Worm (Caenorhabditis elegans) whole organism, L4/young adult: ENCODE results near the gene clhm-1.

Experiments
- W03F9.2 ChIP-seq: fragments of 150-350 bp; optimal IDR thresholded peaks from 2 replicates; lab custom pipeline; 2014; ENCODE audit warnings: missing biosample characterization, missing genetic modification characterization
- dao-5 ChIP-seq: sonication (generic microtip); optimal IDR thresholded peaks from 2 replicates; lab custom pipeline; 2016; ENCODE audit warnings: missing genotype, missing genetic modification characterization, moderate library complexity, missing compliant biosample characterization
- him-1 ChIP-seq: sonication (generic microtip); optimal IDR thresholded peaks from 2 replicates; lab custom pipeline; 2016; ENCODE audit warnings: missing genotype, missing genetic modification reagents, missing genetic modification characterization, missing compliant biosample characterization

clhm-1 gene

DNA sequence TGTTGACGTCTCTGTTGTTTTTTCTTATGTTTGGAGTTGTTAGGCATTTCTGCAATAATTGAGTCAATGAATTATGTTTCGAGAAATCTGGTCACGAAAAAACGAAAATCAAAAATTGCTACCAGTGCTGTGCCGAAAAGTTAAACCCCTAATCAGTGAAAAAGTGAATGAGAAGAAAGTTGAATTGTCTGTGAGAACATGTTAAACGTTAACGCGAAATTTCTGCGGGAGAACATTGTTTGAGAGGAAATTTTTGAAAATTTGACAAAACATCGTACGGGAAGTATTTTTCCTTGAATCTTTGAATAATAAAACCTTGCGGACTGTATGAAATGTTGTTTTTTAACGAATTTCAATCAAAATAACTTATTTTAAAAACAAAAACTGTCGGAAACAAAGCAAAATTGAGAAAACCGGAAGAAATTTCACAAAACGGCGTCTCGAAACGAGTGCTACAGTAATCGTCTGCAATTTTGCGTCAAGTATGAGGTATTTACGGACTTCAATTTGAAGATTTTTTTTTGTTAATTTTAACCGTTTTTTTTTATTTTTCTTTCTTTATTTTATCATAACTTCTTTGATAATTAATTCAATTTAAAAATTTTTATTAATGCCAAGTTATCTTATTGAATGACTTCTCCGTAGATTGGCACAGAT is 22.9 kb upstream of the clhm-1 start, which contains the start of gene adal-1:
Gene adal-1 (minus strand): TSS at position 51 of the 657 bp plus-strand sequence.
- TF ChIP-seq dao-5 (tag; lab: Kevin White, UChicago) = no peak
- TF ChIP-seq him-1 (tag; lab: Kevin White, UChicago) = no peak
- no peak for TF ChIP-seq W03F9.2 (tag; lab: Kevin White, UChicago)

DNA sequence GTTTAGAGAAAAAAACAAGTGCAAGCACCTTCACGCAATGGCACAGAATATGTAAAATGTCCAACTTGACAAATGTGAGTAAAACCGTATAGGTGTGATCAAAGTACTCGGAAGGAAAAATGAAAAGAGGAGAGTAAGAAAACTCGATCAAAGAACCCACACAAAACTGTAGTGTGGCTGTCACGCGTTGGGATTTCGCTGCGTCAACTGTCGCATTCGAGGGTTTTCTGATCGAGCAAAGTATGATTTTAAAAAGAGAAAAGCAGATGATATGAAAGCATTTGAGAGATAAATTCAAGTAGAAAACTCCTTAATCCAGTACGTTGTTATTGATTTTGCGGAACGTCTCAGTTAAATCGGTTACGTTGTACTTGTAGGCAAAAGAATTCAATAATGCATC is 21.0 kb upstream of the clhm-1 start:
- TF ChIP-seq dao-5 (tag; lab: Kevin White, UChicago) (no peak), him-1 (tag; lab: Kevin White, UChicago) (no peak), W03F9.2 (tag; lab: Kevin White, UChicago) (no peak)

DNA sequence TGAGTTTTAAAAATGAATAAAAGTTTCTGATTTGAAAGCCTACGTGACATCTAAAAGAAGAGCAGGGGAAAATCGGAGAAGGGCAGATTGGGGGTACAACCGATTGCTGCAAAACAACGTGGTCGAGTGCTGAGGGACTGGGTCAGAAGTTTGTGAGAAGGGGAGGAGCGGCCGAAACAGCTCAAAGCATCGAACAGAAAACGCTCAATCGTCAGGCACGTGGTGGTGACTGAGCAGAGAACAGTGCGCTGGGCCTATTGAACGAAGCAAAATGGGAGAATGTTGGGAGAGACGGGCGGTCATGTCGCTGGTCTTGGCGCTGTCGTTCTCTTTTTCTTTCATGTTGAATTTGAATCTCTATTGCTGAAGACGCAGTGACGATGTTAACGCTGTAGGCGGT is 20.4 kb upstream of the clhm-1 start:
- TF ChIP-seq him-1 (tag; lab: Kevin White, UChicago) (no peak), dao-5 (tag; lab: Kevin White, UChicago) (no peak), W03F9.2 (tag; lab: Kevin White, UChicago) (no peak)

DNA sequence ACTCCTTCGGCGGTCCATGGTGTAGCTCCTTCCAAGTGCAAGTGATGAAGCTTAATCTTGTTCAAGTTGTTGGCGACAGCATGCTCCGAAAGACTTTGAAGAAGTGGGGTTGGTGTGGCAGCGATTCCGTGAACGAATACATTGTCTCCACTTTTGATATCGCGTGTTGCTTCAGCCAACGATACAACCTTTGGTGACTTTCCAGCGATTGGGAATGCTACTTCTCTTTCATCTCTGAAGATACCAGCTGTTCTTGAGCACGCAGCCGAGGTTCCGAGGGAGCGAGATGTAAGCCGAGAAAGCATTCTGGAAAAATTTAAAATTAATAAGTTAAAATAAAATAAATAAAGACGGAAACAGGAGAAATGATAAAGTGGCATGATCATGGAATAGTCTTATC is 19.3 kb upstream of the clhm-1 start, which contains the start of gene acer-1:
Gene acer-1 (minus strand): TSS at position 306 of the 400 bp plus-strand sequence.
- TF ChIP-seq dao-5 (tag; lab: Kevin White, UChicago) (no peak), him-1 (tag; lab: Kevin White, UChicago) (no peak), W03F9.2 (tag; lab: Kevin White, UChicago) (no peak)

- no peak for TF ChIP-seq him-1 (tag; lab: Kevin White, UChicago)
- TF ChIP-seq W03F9.2 (tag; lab: Kevin White, UChicago) = no peak
- TF ChIP-seq dao-5 (tag; lab: Kevin White, UChicago) = no peak
Observed at ce11 chrII:6889580-6889922, 18.7 kb upstream of the clhm-1 start.

ce11 chrII:6888661-6889579 is 18.1 kb upstream of the clhm-1 start:
- TF ChIP-seq W03F9.2 (tag; lab: Kevin White, UChicago) (no peak), him-1 (tag; lab: Kevin White, UChicago) (no peak), dao-5 (tag; lab: Kevin White, UChicago) (no peak)

- TF ChIP-seq dao-5 (tag; lab: Kevin White, UChicago) = no peak
- TF ChIP-seq him-1 (tag; lab: Kevin White, UChicago) = peak; percentile 11
- TF ChIP-seq W03F9.2 (tag; lab: Kevin White, UChicago) = peak; percentile 37
Observed at ce11 chrII:6888211-6888610, 17.4 kb upstream of the clhm-1 start.

DNA sequence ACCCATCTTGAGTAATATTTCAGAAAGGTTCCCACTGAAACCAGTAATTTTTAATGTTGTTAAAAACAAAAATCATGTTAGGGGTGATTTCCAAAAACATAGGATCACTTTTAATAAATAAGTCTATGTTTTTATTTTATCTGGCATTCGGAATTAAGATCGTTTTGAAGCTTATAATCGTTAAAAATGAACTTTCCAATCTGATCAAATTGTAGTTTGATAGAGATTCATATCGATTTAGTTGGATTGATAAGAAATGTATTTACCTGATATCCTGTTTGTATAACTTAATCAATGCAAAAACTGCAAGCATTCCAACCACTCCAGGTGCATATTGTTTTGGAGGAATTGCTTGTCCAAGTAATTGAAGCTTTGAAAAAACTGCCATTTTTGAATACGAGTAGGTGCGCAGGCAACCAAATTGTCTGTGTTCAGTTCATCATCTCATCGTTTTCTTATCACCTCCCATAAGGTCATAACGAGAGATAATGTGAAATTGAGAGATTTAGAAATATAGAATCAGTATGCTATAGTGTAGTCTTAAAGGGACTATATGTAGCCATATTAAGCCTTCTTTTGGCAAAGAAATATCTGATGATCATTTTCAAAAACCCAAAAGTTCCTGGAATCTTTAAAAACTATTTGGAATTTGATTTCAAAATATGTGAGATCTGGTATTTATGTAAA is 16.7 kb upstream of the clhm-1 start, which contains the start of gene pmp-2:
Gene pmp-2 (minus strand): TSS at position 487 of the 687 bp plus-strand sequence.
- TF ChIP-seq W03F9.2 (tag; lab: Kevin White, UChicago) = no peak
- no peak for TF ChIP-seq him-1 (tag; lab: Kevin White, UChicago)
- TF ChIP-seq dao-5 (tag; lab: Kevin White, UChicago) = no peak

DNA sequence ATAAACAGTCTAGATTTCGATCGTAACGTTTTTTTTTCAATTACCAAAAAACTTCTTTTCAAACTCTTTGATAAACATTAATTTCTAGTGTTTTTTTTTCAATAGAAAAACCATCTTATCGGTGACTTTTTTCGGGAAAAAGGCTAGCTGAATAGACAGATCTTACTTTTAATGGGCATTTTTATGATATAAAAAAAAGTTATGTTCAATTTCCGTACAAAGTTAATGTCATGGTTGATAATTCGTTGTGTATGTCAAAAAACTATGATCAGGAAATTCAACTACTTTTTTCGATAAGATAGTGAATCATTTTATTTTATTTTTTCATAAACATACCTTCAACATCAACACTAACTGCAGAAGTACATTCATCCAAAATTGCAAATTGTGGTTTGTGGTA is 13.8 kb upstream of the clhm-1 start:
- no peak for TF ChIP-seq W03F9.2 (tag; lab: Kevin White, UChicago)
- no peak for TF ChIP-seq dao-5 (tag; lab: Kevin White, UChicago)
- no peak for TF ChIP-seq him-1 (tag; lab: Kevin White, UChicago)

DNA sequence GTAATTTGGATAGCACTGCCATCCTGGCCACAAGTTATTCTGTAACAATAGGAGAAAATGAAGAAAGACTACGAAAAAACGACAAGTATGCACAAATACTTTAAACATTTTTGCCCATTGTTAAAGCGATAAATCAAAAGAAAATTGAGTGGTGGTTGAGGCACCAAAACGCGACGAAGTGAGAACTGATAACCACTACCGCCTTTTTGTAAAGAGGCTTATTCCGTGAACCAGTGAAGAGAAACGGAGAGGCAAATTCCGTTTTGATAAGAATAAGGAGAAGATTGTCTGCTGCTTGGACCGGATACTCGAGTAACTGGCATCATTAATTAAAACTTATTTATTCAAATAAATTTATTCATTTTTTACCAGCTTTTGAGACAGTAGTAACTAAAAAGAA is 12.9 kb upstream of the clhm-1 start, which contains the start of gene pmp-1:
Gene pmp-1 (minus strand): TSS at position 39 of the 400 bp plus-strand sequence.
- TF ChIP-seq W03F9.2 (tag; lab: Kevin White, UChicago) (no peak), dao-5 (tag; lab: Kevin White, UChicago) (no peak), him-1 (tag; lab: Kevin White, UChicago) (no peak)

ce11 chrII:6882335-6882734 is 11.5 kb upstream of the clhm-1 start:
- TF ChIP-seq dao-5 (tag; lab: Kevin White, UChicago) = no peak
- no peak for TF ChIP-seq him-1 (tag; lab: Kevin White, UChicago)
- TF ChIP-seq W03F9.2 (tag; lab: Kevin White, UChicago) = no peak

ce11 chrII:6880067-6880466 is 9.3 kb upstream of the clhm-1 start, which contains the start of gene C44B7.7:
Gene C44B7.7, minus strand, starts transcription at chrII:6880167.
- TF ChIP-seq W03F9.2 (tag; lab: Kevin White, UChicago) = no peak
- TF ChIP-seq him-1 (tag; lab: Kevin White, UChicago) = no peak
- TF ChIP-seq dao-5 (tag; lab: Kevin White, UChicago) = no peak
